Fruit fly (Drosophila melanogaster): ENCODE results near the gene CG15385.

CG15385 gene

dm6 chr2L:2177312-2177968 is 34.9 kb downstream of the CG15385 start (continued):
- TF ChIP-seq CG4730 (GFP tag; IDR thresholded peaks at IDR 0.05) (no peak), Hmr (GFP tag; optimal IDR thresholded peaks at IDR 0.05) (peak; percentile 63), CG4617 (GFP tag; optimal IDR thresholded peaks at IDR 0.05; ENCODE audit: borderline replicate concordance) (peak; percentile 8), Poxn (GFP tag; IDR thresholded peaks at IDR 0.05) (no peak), ranshi (GFP tag; IDR thresholded peaks at IDR 0.05) (0 out of 2 replicates have a peak, but pooled peaks have one; percentile 13), CG10267 (tag; optimal IDR thresholded peaks at IDR 0.05) (peak; percentile 5), Hr51 (GFP tag; optimal IDR thresholded peaks at IDR 0.05) (peak; percentile 39 to 59), CG4707 (GFP tag; optimal IDR thresholded peaks at IDR 0.05) (peak; percentile 77), CG9932 (GFP tag; IDR thresholded peaks at IDR 0.05) (peak; percentile 70), CG17359 (tag; optimal IDR thresholded peaks at IDR 0.05) (peak; percentile 22), sim (GFP tag; IDR thresholded peaks at IDR 0.05) (no peak), CG6654 (GFP tag; optimal IDR thresholded peaks at IDR 0.05) (no peak), CG10979 (tag; optimal IDR thresholded peaks at IDR 0.05) (peak; percentile 5), gro (GFP tag; optimal IDR thresholded peaks at IDR 0.05) (peak; percentile 62), p53 (GFP tag; optimal IDR thresholded peaks at IDR 0.05) (peak; percentile 21), tll (GFP tag; optimal IDR thresholded peaks at IDR 0.05) (no peak), shn (GFP tag; optimal IDR thresholded peaks at IDR 0.05) (peak; percentile 73), inv (GFP tag; IDR thresholded peaks at IDR 0.05; ENCODE audit: partially characterized antibody) (no peak), Pdp1 (GFP tag; optimal IDR thresholded peaks at IDR 0.05) (peak; percentile 47 to 59), unc-4 (GFP tag; IDR thresholded peaks at IDR 0.05; ENCODE audit: partially characterized antibody) (no peak), CG12659 (GFP tag; optimal IDR thresholded peaks at IDR 0.05) (peak; percentile 45), CG15514 (GFP tag; optimal IDR thresholded peaks at IDR 0.05) (peak; percentile 30), CG13775 (GFP tag; optimal IDR thresholded peaks at IDR 0.05) (peak; percentile 28), CG7357 (GFP tag; IDR thresholded peaks at IDR 0.05) (no peak), fd102C (GFP tag; optimal IDR thresholded peaks at IDR 0.05) (no peak), CG18619 (GFP tag; optimal IDR thresholded peaks at IDR 0.05) (peak; percentile 39), Side (GFP tag; optimal IDR thresholded peaks at IDR 0.05) (peak; percentile 9), mam (GFP tag; optimal IDR thresholded peaks at IDR 0.05) (peak; percentile 50), CG31441 (GFP tag; IDR thresholded peaks at IDR 0.05) (0 out of 2 replicates have a peak, but pooled peaks have one; percentile 33), Xrp1 (GFP tag; IDR thresholded peaks at IDR 0.05) (peak; percentile 54; the same call in 1 of the 2 replicates), Antp (GFP tag; optimal IDR thresholded peaks at IDR 0.05) (peak; percentile 53), en (GFP tag; optimal IDR thresholded peaks at IDR 0.05) (peak; percentile 31), CG8388 (GFP tag; optimal IDR thresholded peaks at IDR 0.05) (peak; percentile 31), CG12299 (tag; optimal IDR thresholded peaks at IDR 0.05) (no peak), CG9437 (GFP tag; optimal IDR thresholded peaks at IDR 0.05) (peak; percentile 29), CG17829 (tag; optimal IDR thresholded peaks at IDR 0.05) (peak; percentile 23), CrebB (tag; optimal IDR thresholded peaks at IDR 0.05) (no peak), CG2202 (tag; optimal IDR thresholded peaks at IDR 0.05) (peak; percentile 16), CG14014 (GFP tag; IDR thresholded peaks at IDR 0.05) (peak; percentile 43; the same call in 1 of the 2 replicates), Awh (GFP tag; IDR thresholded peaks at IDR 0.05) (no peak), CG33213 (GFP tag; optimal IDR thresholded peaks at IDR 0.05) (no peak), Aef1 (GFP tag; IDR thresholded peaks at IDR 0.05) (0 out of 3 replicates have a peak, but pooled peaks have one; percentile 15), CG11504 (tag; optimal IDR thresholded peaks at IDR 0.05) (peak; percentile 54), bowl (GFP tag; IDR thresholded peaks at IDR 0.05) (no peak), phol (tag; optimal IDR thresholded peaks at IDR 0.05) (peak; percentile 38), Blimp-1 (GFP tag; optimal IDR thresholded peaks at IDR 0.05) (peak; percentile 41), chif (GFP tag; optimal IDR thresholded peaks at IDR 0.05) (peak; percentile 11 to 73), Meics (GFP tag; optimal IDR thresholded peaks at IDR 0.05) (peak; percentile 62)
